Fruit fly (Drosophila melanogaster): ENCODE data around the gene Uch.
A peak's percentile ranks its signal among the peaks of the same experiment; 100 is the strongest.

Uch gene

dm6 chr2L:2200136-2201036 lies 13.6 kb downstream of the Uch start (continued):
- TF ChIP-seq Hr78 (GFP tag; optimal IDR thresholded peaks at IDR 0.05) = peak in 1 of 2 experiments; percentile 53
- TF ChIP-seq CG13287 (GFP tag; IDR thresholded peaks at IDR 0.05; ENCODE audit: partially characterized antibody) = no peak
- no peak for TF ChIP-seq Oli (tag; optimal IDR thresholded peaks at IDR 0.05)
- TF ChIP-seq eve (GFP tag; optimal IDR thresholded peaks at IDR 0.05) = no peak
- TF ChIP-seq sd (tag; optimal IDR thresholded peaks at IDR 0.05) = peak; percentile 91
- TF ChIP-seq Nf-YC (tag; optimal IDR thresholded peaks at IDR 0.05) = peak; percentile 64
- TF ChIP-seq Nf-YB (GFP tag; optimal IDR thresholded peaks at IDR 0.05) = peak; percentile 19
- TF ChIP-seq Hmr (GFP tag; optimal IDR thresholded peaks at IDR 0.05) = peak; percentile 7
- TF ChIP-seq ab (GFP tag; optimal IDR thresholded peaks at IDR 0.05) = peak; percentile 40
- no peak for TF ChIP-seq fd64A (GFP tag; optimal IDR thresholded peaks at IDR 0.05)
- no peak for TF ChIP-seq z (GFP tag; IDR thresholded peaks at IDR 0.05)
- peak; percentile 48 for TF ChIP-seq CG3163 (GFP tag; optimal IDR thresholded peaks at IDR 0.05)
- peak; percentile 46 for TF ChIP-seq abd-A (tag; optimal IDR thresholded peaks at IDR 0.05)
- peak; percentile 12 for TF ChIP-seq kah (GFP tag; optimal IDR thresholded peaks at IDR 0.05)
- no peak for TF ChIP-seq CG16779 (GFP tag; IDR thresholded peaks at IDR 0.05)
- TF ChIP-seq HLHmδ (GFP tag; optimal IDR thresholded peaks at IDR 0.05) = peak; percentile 63
- TF ChIP-seq amos (GFP tag; IDR thresholded peaks at IDR 0.05; ENCODE audit: partially characterized antibody) = no peak

dm6 chr2L:2199433-2199796 lies 14.6 kb downstream of the Uch start:
- no peak for TF ChIP-seq PHDP (tag; optimal IDR thresholded peaks at IDR 0.05)
- no peak for TF ChIP-seq lov (optimal IDR thresholded peaks at IDR 0.05)
- TF ChIP-seq lov (GFP tag; IDR thresholded peaks at IDR 0.05) = no peak
- TF ChIP-seq insv (GFP tag; optimal IDR thresholded peaks at IDR 0.05) = no peak
- no peak for TF ChIP-seq Awh (GFP tag; IDR thresholded peaks at IDR 0.05)
- TF ChIP-seq CG10462 (GFP tag; optimal IDR thresholded peaks at IDR 0.05) = no peak
- TF ChIP-seq CG11504 (tag; optimal IDR thresholded peaks at IDR 0.05) = no peak
- TF ChIP-seq D (optimal IDR thresholded peaks at IDR 0.05) = no peak
- TF ChIP-seq D (GFP tag; optimal IDR thresholded peaks at IDR 0.05) = no peak
- no peak for TF ChIP-seq maf-S (GFP tag; optimal IDR thresholded peaks at IDR 0.05)
- no peak for TF ChIP-seq Asciz (GFP tag; optimal IDR thresholded peaks at IDR 0.05)
- peak; percentile 42 for TF ChIP-seq nom (GFP tag; optimal IDR thresholded peaks at IDR 0.05)
- TF ChIP-seq pho (GFP tag; optimal IDR thresholded peaks at IDR 0.05) = no peak
- TF ChIP-seq corto (GFP tag; optimal IDR thresholded peaks at IDR 0.05) = peak; percentile 69
- TF ChIP-seq scrt (GFP tag; optimal IDR thresholded peaks at IDR 0.05) = no peak
- no peak for TF ChIP-seq CG17385 (GFP tag; optimal IDR thresholded peaks at IDR 0.05)
- TF ChIP-seq Antp (GFP tag; optimal IDR thresholded peaks at IDR 0.05) = no peak
- TF ChIP-seq CG2875 (GFP tag; optimal IDR thresholded peaks at IDR 0.05) = no peak
- TF ChIP-seq CG2678 (tag; optimal IDR thresholded peaks at IDR 0.05) = no peak
